Worm (Caenorhabditis elegans): ENCODE measurements around the gene tir-1.

- TF ChIP-seq pqm-1 (tag; optimal IDR thresholded peaks at IDR 0.05), result no peak
- no peak for TF ChIP-seq ztf-16 (tag; optimal IDR thresholded peaks at IDR 0.05)
- TF ChIP-seq ceh-45 (GFP tag; IDR thresholded peaks at IDR 0.05), result no peak
- no peak for TF ChIP-seq hlh-6 (tag; optimal IDR thresholded peaks at IDR 0.05)
- TF ChIP-seq unc-55 (GFP tag; optimal IDR thresholded peaks at IDR 0.05), result no peak
- no peak for TF ChIP-seq nhr-11 (tag; optimal IDR thresholded peaks at IDR 0.05)
- TF ChIP-seq ceh-19 (GFP tag; optimal IDR thresholded peaks at IDR 0.05), result no peak
- TF ChIP-seq tbx-2 (tag; optimal IDR thresholded peaks at IDR 0.05), result peak; percentile 28
- TF ChIP-seq pros-1 (tag; optimal IDR thresholded peaks at IDR 0.05), result no peak
- TF ChIP-seq fkh-10 (GFP tag; optimal IDR thresholded peaks at IDR 0.05), result no peak
- TF ChIP-seq nfya-1 (tag; optimal IDR thresholded peaks at IDR 0.05), result no peak
- TF ChIP-seq odd-2 (tag; optimal IDR thresholded peaks at IDR 0.05), result no peak
- TF ChIP-seq ttx-3 (tag; optimal IDR thresholded peaks at IDR 0.05), result no peak
Measured at ce11 chrIII:3873424-3873823, 28.0 kb downstream of the tir-1 start.

Measured in whole organism, late embryonic.